Fruit fly (Drosophila melanogaster) whole organism, embryonic: ENCODE results near the gene Vlet.
A peak's percentile ranks its signal among the peaks of the same experiment; 100 is the strongest.

Experiments used
- Antp ChIP-seq: fragments of 200-800 bp; sonication (Bioruptor generic); optimal IDR thresholded peaks from 3 replicates; lab custom pipeline; 2016; ENCODE audit warnings: missing biosample characterization, missing genetic modification characterization
- Atf-2 ChIP-seq: fragments of 200-800 bp; sonication (Bioruptor generic); optimal IDR thresholded peaks from 2 replicates; lab custom pipeline; 2016; ENCODE audit warnings: missing biosample characterization, missing genetic modification characterization
- C15 ChIP-seq: fragments of 200-800 bp; sonication (Bioruptor generic); IDR thresholded peaks from 3 replicates; pipeline ENCODE4 v1.3.6; 2022; ENCODE audit warnings: missing biosample characterization, missing genetic modification characterization
- CG12299 ChIP-seq: fragments of 200-800 bp; sonication (Bioruptor generic); optimal IDR thresholded peaks from 2 replicates; lab custom pipeline; 2018; ENCODE audit warnings: missing biosample characterization, mild to moderate bottlenecking, missing genetic modification characterization
- CG13624 ChIP-seq: fragments of 200-800 bp; sonication (Bioruptor generic); optimal IDR thresholded peaks from 2 replicates; lab custom pipeline; 2016; ENCODE audit warnings: missing biosample characterization, missing genetic modification characterization
- CG14014 ChIP-seq: fragments of 200-800 bp; sonication (Bioruptor generic); IDR thresholded peaks from 2 replicates; pipeline ENCODE4 v1.3.6; 2022; ENCODE audit warnings: missing biosample characterization, missing genetic modification characterization
- CG1603 ChIP-seq: fragments of 200-800 bp; sonication (Bioruptor generic); optimal IDR thresholded peaks from 2 replicates; lab custom pipeline; 2019; ENCODE audit warnings: missing biosample characterization, mild to moderate bottlenecking, missing genetic modification characterization, moderate library complexity
- CG17568 ChIP-seq: fragments of 200-800 bp; sonication (Bioruptor generic); optimal IDR thresholded peaks from 2 replicates; lab custom pipeline; 2018; ENCODE audit warnings: missing biosample characterization, mild to moderate bottlenecking, missing genetic modification characterization, moderate library complexity
- CG17829 ChIP-seq: fragments of 200-800 bp; optimal IDR thresholded peaks from 2 replicates; lab custom pipeline; 2019; ENCODE audit warnings: missing biosample characterization, mild to moderate bottlenecking, missing genetic modification characterization, moderate library complexity
- CG1832 ChIP-seq: fragments of 200-800 bp; sonication (Bioruptor generic); optimal IDR thresholded peaks from 2 replicates; lab custom pipeline; 2017; ENCODE audit warnings: missing biosample characterization, mild to moderate bottlenecking, missing genetic modification characterization, inconsistent platforms
- CG30020 ChIP-seq: fragments of 200-800 bp; optimal IDR thresholded peaks from 2 replicates; lab custom pipeline; 2019; ENCODE audit warnings: missing biosample characterization, mild to moderate bottlenecking, missing genetic modification characterization, moderate library complexity
- CG31365 ChIP-seq: fragments of 200-800 bp; sonication (Bioruptor generic); optimal IDR thresholded peaks from 2 replicates; lab custom pipeline; 2018; ENCODE audit warnings: missing biosample characterization, mild to moderate bottlenecking, missing genetic modification characterization
- CG31441 ChIP-seq: fragments of 200-800 bp; sonication (Bioruptor generic); IDR thresholded peaks from 2 replicates; pipeline ENCODE4 v1.3.6; 2022; ENCODE audit warnings: missing biosample characterization, missing genetic modification characterization
- CG3163 ChIP-seq: fragments of 200-800 bp; sonication (Bioruptor generic); optimal IDR thresholded peaks from 3 replicates; lab custom pipeline; 2016; ENCODE audit warnings: missing biosample characterization, missing genetic modification characterization
- CG34422 ChIP-seq: fragments of 200-800 bp; sonication (Bioruptor generic); IDR thresholded peaks from 3 replicates; pipeline ENCODE4 v1.3.6; 2022; ENCODE audit warnings: missing biosample characterization, missing genetic modification characterization
- CG4282 ChIP-seq: fragments of 200-800 bp; sonication (Bioruptor generic); optimal IDR thresholded peaks from 2 replicates; lab custom pipeline; 2016; ENCODE audit warnings: missing biosample characterization, missing genetic modification characterization
- CG4820 ChIP-seq: fragments of 200-800 bp; sonication (Bioruptor generic); optimal IDR thresholded peaks from 3 replicates; lab custom pipeline; 2016; ENCODE audit warnings: missing biosample characterization, missing genetic modification characterization
- CG7745 ChIP-seq: fragments of 200-800 bp; sonication (Bioruptor generic); optimal IDR thresholded peaks from 2 replicates; lab custom pipeline; 2018; ENCODE audit warnings: missing biosample characterization, mild to moderate bottlenecking, missing genetic modification characterization, moderate library complexity
- CG9876 ChIP-seq: fragments of 200-800 bp; sonication (Bioruptor generic); optimal IDR thresholded peaks from 2 replicates; lab custom pipeline; 2016; ENCODE audit warnings: missing biosample characterization, missing genetic modification characterization
- CoRest ChIP-seq: fragments of 200-800 bp; sonication (Bioruptor generic); optimal IDR thresholded peaks from 3 replicates; lab custom pipeline; 2018; ENCODE audit warnings: missing biosample characterization, mild to moderate bottlenecking, missing genetic modification characterization, moderate library complexity
- D19A ChIP-seq: fragments of 200-800 bp; optimal IDR thresholded peaks from 3 replicates; lab custom pipeline; 2019; ENCODE audit warnings: missing biosample characterization, mild to moderate bottlenecking, missing genetic modification characterization, moderate library complexity
- Deaf1 ChIP-seq: fragments of 200-800 bp; optimal IDR thresholded peaks from 3 replicates; lab custom pipeline; 2019; ENCODE audit warnings: missing biosample characterization, mild to moderate bottlenecking, missing genetic modification characterization, moderate library complexity
- Dek ChIP-seq: fragments of 200-800 bp; sonication (Bioruptor generic); optimal IDR thresholded peaks from 3 replicates; lab custom pipeline; 2019; ENCODE audit warnings: missing biosample characterization, mild to moderate bottlenecking, missing genetic modification characterization, moderate library complexity
- Doc2 ChIP-seq: fragments of 200-800 bp; sonication (Bioruptor generic); IDR thresholded peaks from 2 replicates; pipeline ENCODE4 v1.3.6; 2022; ENCODE audit warnings: missing biosample characterization, missing genetic modification characterization
- GATAe ChIP-seq: fragments of 200-800 bp; sonication (Bioruptor generic); conservative IDR thresholded peaks from 2 replicates; pipeline ENCODE4 v1.3.6; 2022; ENCODE audit warnings: missing biosample characterization, missing genetic modification characterization
- HHEX ChIP-seq: fragments of 200-800 bp; sonication (Bioruptor generic); optimal IDR thresholded peaks from 3 replicates; lab custom pipeline; 2017; ENCODE audit warnings: missing biosample characterization, mild to moderate bottlenecking, missing genetic modification characterization, missing genetic modification reagents
- HLH4C ChIP-seq: fragments of 200-800 bp; sonication (Bioruptor generic); IDR thresholded peaks from 3 replicates; pipeline ENCODE4 v1.3.6; 2022; ENCODE audit warnings: missing biosample characterization, missing genetic modification characterization; ENCODE audit not compliant: partially characterized antibody
- Hmr ChIP-seq: fragments of 200-800 bp; sonication (Bioruptor generic); optimal IDR thresholded peaks from 3 replicates; lab custom pipeline; 2017; ENCODE audit warnings: mild to moderate bottlenecking, missing biosample characterization, missing genetic modification reagents, missing genetic modification characterization
- Lim3 ChIP-seq: fragments of 200-800 bp; sonication (Bioruptor generic); IDR thresholded peaks from 2 replicates; pipeline ENCODE4 v1.3.6; 2022; ENCODE audit warnings: missing biosample characterization, missing genetic modification characterization
- MTF-1 ChIP-seq: fragments of 200-800 bp; sonication (Bioruptor generic); optimal IDR thresholded peaks from 2 replicates; lab custom pipeline; 2018; ENCODE audit warnings: missing biosample characterization, mild to moderate bottlenecking, missing genetic modification characterization, borderline replicate concordance
- Nf-YA ChIP-seq: fragments of 200-800 bp; sonication (Bioruptor generic); IDR thresholded peaks from 2 replicates; pipeline ENCODE4 v1.3.6; 2022; ENCODE audit warnings: missing biosample characterization, missing genetic modification characterization
- Poxn ChIP-seq: fragments of 200-800 bp; sonication (Bioruptor generic); IDR thresholded peaks from 2 replicates; pipeline ENCODE4 v1.3.6; 2022; ENCODE audit warnings: missing biosample characterization, missing genetic modification characterization
- Rfx ChIP-seq: fragments of 200-800 bp; sonication (Bioruptor generic); IDR thresholded peaks from 2 replicates; pipeline ENCODE4 v1.3.6; 2022; ENCODE audit warnings: missing biosample characterization, missing genetic modification characterization
- Sry-β ChIP-seq: fragments of 200-800 bp; sonication (Bioruptor generic); optimal IDR thresholded peaks from 2 replicates; lab custom pipeline; 2018; ENCODE audit warnings: missing biosample characterization, mild to moderate bottlenecking, missing genetic modification characterization, moderate library complexity
- Sry-δ ChIP-seq: fragments of 200-800 bp; sonication (Bioruptor generic); optimal IDR thresholded peaks from 2 replicates; lab custom pipeline; 2016; ENCODE audit warnings: missing biosample characterization, missing genetic modification characterization
- Trl ChIP-seq, 3 experiments: fragments of >200 bp in 2 of 3; fragments of 200-800 bp in 1 of 3; sonication (Bioruptor generic) in 1 of 3; optimal IDR thresholded peaks; 2 replicates in 1 of 3; 3 replicates in 2 of 3; lab custom pipeline; 2016 to 2017; ENCODE audit warnings: missing biosample characterization in 1 of 3, missing genetic modification characterization in 1 of 3
- bigmax ChIP-seq: fragments of 200-800 bp; sonication (Bioruptor generic); optimal IDR thresholded peaks from 2 replicates; lab custom pipeline; 2018; ENCODE audit warnings: missing biosample characterization, mild to moderate bottlenecking, missing genetic modification characterization
- caup ChIP-seq: fragments of 200-800 bp; sonication (Bioruptor generic); optimal IDR thresholded peaks from 3 replicates; lab custom pipeline; 2017; ENCODE audit warnings: missing biosample characterization, mild to moderate bottlenecking, missing genetic modification characterization, moderate library complexity; ENCODE audit not compliant: severe bottlenecking
- cg ChIP-seq: fragments of 200-800 bp; sonication (Bioruptor generic); optimal IDR thresholded peaks from 3 replicates; lab custom pipeline; 2019; ENCODE audit warnings: missing biosample characterization, mild to moderate bottlenecking, missing genetic modification characterization, moderate library complexity
- dimm ChIP-seq: fragments of 200-800 bp; sonication (Bioruptor generic); IDR thresholded peaks from 2 replicates; pipeline ENCODE4 v1.3.6; 2022; ENCODE audit warnings: missing biosample characterization, missing genetic modification characterization
- gcm2 ChIP-seq: fragments of 200-800 bp; sonication (Bioruptor generic); optimal IDR thresholded peaks from 2 replicates; lab custom pipeline; 2016; ENCODE audit warnings: missing biosample characterization, missing genetic modification characterization
- gro ChIP-seq: fragments of 200-800 bp; sonication (Bioruptor generic); optimal IDR thresholded peaks from 2 replicates; lab custom pipeline; 2016; ENCODE audit warnings: missing biosample characterization, missing genetic modification characterization
- inv ChIP-seq: fragments of 200-800 bp; sonication (Bioruptor generic); IDR thresholded peaks from 2 replicates; pipeline ENCODE4 v1.3.6; 2022; ENCODE audit warnings: missing biosample characterization, missing genetic modification characterization; ENCODE audit not compliant: partially characterized antibody
- kay ChIP-seq: fragments of 200-800 bp; sonication (Bioruptor generic); optimal IDR thresholded peaks from 2 replicates; lab custom pipeline; 2016; ENCODE audit warnings: missing biosample characterization, missing genetic modification characterization
- lov ChIP-seq, 2 experiments: fragments of 200-800 bp in 1 of 2; fragments of >200 bp in 1 of 2; sonication (Bioruptor generic) in 1 of 2; IDR thresholded peaks in 1 of 2; optimal IDR thresholded peaks in 1 of 2; 2 replicates in 1 of 2; 3 replicates in 1 of 2; pipeline versions ENCODE4 v1.3.6 to Lab custom; 2017 to 2022; ENCODE audit warnings: missing biosample characterization in 1 of 2, missing genetic modification characterization in 1 of 2
- ranshi ChIP-seq: fragments of 200-800 bp; sonication (Bioruptor generic); IDR thresholded peaks from 2 replicates; pipeline ENCODE4 v1.3.6; 2022; ENCODE audit warnings: missing biosample characterization, missing genetic modification characterization
- scrt ChIP-seq: fragments of 200-800 bp; sonication (Bioruptor generic); optimal IDR thresholded peaks from 2 replicates; lab custom pipeline; 2018; ENCODE audit warnings: missing biosample characterization, mild to moderate bottlenecking, missing genetic modification characterization, moderate library complexity

Vlet gene

DNA sequence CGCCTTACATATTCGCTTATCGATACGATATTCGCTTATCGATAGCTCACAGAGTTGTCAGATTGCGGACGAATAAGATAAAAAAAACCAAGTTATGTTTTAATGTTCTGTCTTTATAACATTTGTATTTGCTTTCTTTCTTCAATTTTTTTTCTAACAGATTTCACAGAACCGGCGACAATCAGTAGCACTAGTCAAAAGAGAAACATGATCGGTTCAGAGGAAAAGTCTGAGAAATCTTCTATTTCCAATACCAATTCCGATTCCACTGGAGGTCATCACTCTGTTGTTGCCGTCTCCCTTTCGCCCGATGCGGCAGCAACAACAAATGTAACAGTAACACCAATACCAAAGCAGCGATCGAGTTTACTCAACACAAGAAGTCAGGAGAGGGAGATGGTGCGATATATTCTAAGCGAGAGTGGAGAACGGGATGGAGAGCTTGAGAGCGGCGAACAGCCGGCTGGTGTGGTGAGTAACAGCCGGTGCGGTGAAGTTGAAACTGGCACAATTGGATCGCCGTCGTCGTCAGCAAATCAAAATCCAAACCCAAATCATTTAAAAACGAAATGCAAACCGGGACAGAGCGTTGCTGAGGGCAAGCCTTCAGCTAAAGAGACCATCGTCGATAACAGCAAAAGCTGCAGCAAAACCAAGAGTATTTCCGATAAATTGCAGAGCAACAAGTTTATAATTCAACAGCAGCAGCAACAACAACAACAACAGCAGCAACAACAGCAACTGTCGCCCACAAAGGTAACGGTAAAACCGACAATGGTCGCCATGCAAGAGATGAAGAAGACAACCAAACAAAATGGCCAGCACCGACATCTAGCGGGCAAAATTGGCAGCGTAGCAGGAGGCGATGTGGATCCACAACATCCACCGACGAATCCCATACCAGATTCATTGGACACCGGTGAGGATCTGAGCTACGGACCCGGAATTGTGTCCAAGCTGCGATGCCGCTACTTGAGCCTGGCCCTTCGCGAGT lies 3.5 kb upstream of the Vlet start (continued):
- TF ChIP-seq CG17568 (GFP tag; lab: Kevin White, UChicago), result peak; percentile 19
- peak; percentile 42; the same call in 1 of the 2 replicates for TF ChIP-seq CG31441 (GFP tag; lab: Robert Waterston, UW)
- peak; percentile 62 for TF ChIP-seq CG17829
- peak; percentile 74 for TF ChIP-seq CG13624 (GFP tag; lab: Kevin White, UChicago)
- TF ChIP-seq Sry-β (GFP tag; lab: Kevin White, UChicago), result peak; percentile 77
- TF ChIP-seq CG1603 (tag; lab: Kevin White, UChicago), result peak; percentile 53
- TF ChIP-seq Poxn, result no peak
- TF ChIP-seq D19A (tag; lab: Kevin White, UChicago), result peak; percentile 38
- peak; percentile 78 for TF ChIP-seq Rfx (GFP tag; lab: Robert Waterston, UW)
- TF ChIP-seq CG4282, result peak; percentile 65
- peak; percentile 49 for TF ChIP-seq Deaf1 (tag; lab: Kevin White, UChicago)
- TF ChIP-seq bigmax (GFP tag; lab: Kevin White, UChicago), result no peak
- TF ChIP-seq ranshi (GFP tag; lab: Robert Waterston, UW), result peak; percentile 40; the same call in 1 of the 2 replicates
- TF ChIP-seq lov (optimal IDR thresholded peaks at IDR 0.05; lab: Kevin White, UChicago), result no peak
- no peak for TF ChIP-seq lov (GFP tag; IDR thresholded peaks at IDR 0.05; lab: Robert Waterston, UW)
- TF ChIP-seq CG7745, result no peak
- peak; percentile 53; the same call in 1 of the 2 replicates for TF ChIP-seq inv (GFP tag; lab: Robert Waterston, UW)
- TF ChIP-seq C15 (GFP tag; lab: Robert Waterston, UW), result no peak
- TF ChIP-seq dimm (GFP tag; lab: Robert Waterston, UW), result no peak
- TF ChIP-seq CG4820 (GFP tag; lab: Kevin White, UChicago), result peak; percentile 47
- peak; percentile 51 for TF ChIP-seq Dek
- TF ChIP-seq CG1832 (GFP tag; lab: Kevin White, UChicago), result peak; percentile 76
- peak; percentile 94 for TF ChIP-seq cg (GFP tag; lab: Kevin White, UChicago)
- peak; percentile 16 for TF ChIP-seq CG30020 (tag; lab: Kevin White, UChicago)
- peak; percentile 77 to 85 for TF ChIP-seq Trl (optimal IDR thresholded peaks at IDR 0.05; lab: Kevin White, UChicago)
- peak; percentile 76 for TF ChIP-seq Trl (GFP tag; optimal IDR thresholded peaks at IDR 0.05; lab: Kevin White, UChicago)
- TF ChIP-seq gro (GFP tag; lab: Kevin White, UChicago), result peak; percentile 40
- no peak for TF ChIP-seq CG12299 (tag; lab: Kevin White, UChicago)
- TF ChIP-seq CoRest, result peak; percentile 76
- peak; percentile 70 for TF ChIP-seq Hmr (GFP tag; lab: Kevin White, UChicago)
- TF ChIP-seq Nf-YA (GFP tag; lab: Robert Waterston, UW), result no peak
- peak; percentile 6 for TF ChIP-seq scrt
- peak; percentile 67 for TF ChIP-seq HHEX (GFP tag; lab: Kevin White, UChicago)
- TF ChIP-seq CG3163 (GFP tag; lab: Kevin White, UChicago), result peak; percentile 26
- no peak for TF ChIP-seq MTF-1 (GFP tag; lab: Kevin White, UChicago)
- peak; percentile 40; the same call in 2 of the 3 replicates for TF ChIP-seq HLH4C (GFP tag; lab: Robert Waterston, UW)
- TF ChIP-seq CG14014 (GFP tag; lab: Robert Waterston, UW), result peak; percentile 29
- no peak for TF ChIP-seq CG34422
- no peak for TF ChIP-seq Lim3 (GFP tag; lab: Robert Waterston, UW)
- TF ChIP-seq CG9876 (GFP tag; lab: Kevin White, UChicago), result peak; percentile 35
- no peak for TF ChIP-seq gcm2
- no peak for TF ChIP-seq Doc2 (GFP tag; lab: Robert Waterston, UW)
- no peak for TF ChIP-seq CG31365 (tag; lab: Kevin White, UChicago)
- TF ChIP-seq kay, result no peak
- no peak for TF ChIP-seq Atf-2 (GFP tag; lab: Kevin White, UChicago)
- TF ChIP-seq Sry-δ (GFP tag; lab: Kevin White, UChicago), result peak; percentile 75
- TF ChIP-seq caup (GFP tag; lab: Kevin White, UChicago), result peak; percentile 57
- TF ChIP-seq GATAe (GFP tag; lab: Robert Waterston, UW), result no peak
- peak; percentile 69 for TF ChIP-seq Antp (GFP tag; lab: Kevin White, UChicago)
